Fruit fly (Drosophila melanogaster) whole organism, embryonic: Measurements from ENCODE around the gene dls.

Experiments used
- Ada2b ChIP-seq: fragments of 200-800 bp; sonication (Bioruptor generic); IDR thresholded peaks from 2 replicates; pipeline ENCODE4 v1.3.6; 2022; ENCODE audit warnings: missing biosample characterization, missing genetic modification characterization
- Adf1 ChIP-seq: fragments of 200-800 bp; sonication (Bioruptor generic); IDR thresholded peaks from 2 replicates; pipeline ENCODE4 v1.3.6; 2022; ENCODE audit warnings: missing biosample characterization, missing genetic modification characterization
- Antp ChIP-seq: fragments of 200-800 bp; sonication (Bioruptor generic); optimal IDR thresholded peaks from 3 replicates; lab custom pipeline; 2016; ENCODE audit warnings: missing biosample characterization, missing genetic modification characterization
- CG10274 ChIP-seq: fragments of 200-800 bp; sonication (Bioruptor generic); optimal IDR thresholded peaks from 3 replicates; lab custom pipeline; 2017; ENCODE audit warnings: missing biosample characterization, mild to moderate bottlenecking, missing genetic modification characterization
- CG10959 ChIP-seq: fragments of 200-800 bp; sonication (Bioruptor generic); IDR thresholded peaks from 2 replicates; pipeline ENCODE4 v1.3.6; 2022; ENCODE audit warnings: missing biosample characterization, missing genetic modification characterization
- CG11247 ChIP-seq: fragments of 200-800 bp; sonication (Bioruptor generic); IDR thresholded peaks from 2 replicates; pipeline ENCODE4 v1.3.6; 2022; ENCODE audit warnings: missing biosample characterization, missing genetic modification characterization
- CG12071 ChIP-seq: fragments of 200-800 bp; sonication (Bioruptor generic); optimal IDR thresholded peaks from 3 replicates; lab custom pipeline; 2018; ENCODE audit warnings: missing biosample characterization, mild to moderate bottlenecking, missing genetic modification characterization
- CG12104 ChIP-seq: fragments of 200-800 bp; sonication (Bioruptor generic); optimal IDR thresholded peaks from 3 replicates; lab custom pipeline; 2016; ENCODE audit warnings: missing biosample characterization, missing genetic modification characterization
- CG12236 ChIP-seq: fragments of 200-800 bp; sonication (Bioruptor generic); optimal IDR thresholded peaks from 2 replicates; lab custom pipeline; 2016; ENCODE audit warnings: missing biosample characterization, missing genetic modification characterization
- CG12659 ChIP-seq: fragments of 200-800 bp; sonication (Bioruptor generic); optimal IDR thresholded peaks from 3 replicates; lab custom pipeline; 2017; ENCODE audit warnings: mild to moderate bottlenecking, missing biosample characterization, missing genetic modification reagents, missing genetic modification characterization
- CG15479 ChIP-seq: fragments of 200-800 bp; sonication (Bioruptor generic); optimal IDR thresholded peaks from 3 replicates; lab custom pipeline; 2019; ENCODE audit warnings: missing biosample characterization, mild to moderate bottlenecking, missing genetic modification characterization, moderate library complexity
- CG15601 ChIP-seq: fragments of 200-800 bp; sonication (Bioruptor generic); optimal IDR thresholded peaks from 3 replicates; lab custom pipeline; 2019; ENCODE audit warnings: missing biosample characterization, mild to moderate bottlenecking, missing genetic modification characterization, moderate library complexity
- CG17802 ChIP-seq: fragments of 200-800 bp; sonication (Bioruptor generic); optimal IDR thresholded peaks from 2 replicates; lab custom pipeline; 2018; ENCODE audit warnings: missing biosample characterization, mild to moderate bottlenecking, missing genetic modification characterization, moderate library complexity
- CG18619 ChIP-seq: fragments of 200-800 bp; sonication (Bioruptor generic); optimal IDR thresholded peaks from 3 replicates; lab custom pipeline; 2017; ENCODE audit warnings: missing biosample characterization, mild to moderate bottlenecking, missing genetic modification characterization
- CG2202 ChIP-seq: fragments of 200-800 bp; sonication (Bioruptor generic); optimal IDR thresholded peaks from 2 replicates; lab custom pipeline; 2018; ENCODE audit warnings: missing biosample characterization, mild to moderate bottlenecking, missing genetic modification characterization
- CG2678 ChIP-seq: fragments of 200-800 bp; sonication (Bioruptor generic); optimal IDR thresholded peaks from 3 replicates; lab custom pipeline; 2019; ENCODE audit warnings: missing biosample characterization, mild to moderate bottlenecking, missing genetic modification characterization, moderate library complexity
- CG2712 ChIP-seq: fragments of 200-800 bp; optimal IDR thresholded peaks from 3 replicates; lab custom pipeline; 2019; ENCODE audit warnings: missing biosample characterization, mild to moderate bottlenecking, missing genetic modification characterization, moderate library complexity
- CG4854 ChIP-seq: fragments of 200-800 bp; sonication (Bioruptor generic); optimal IDR thresholded peaks from 2 replicates; lab custom pipeline; 2016; ENCODE audit warnings: missing biosample characterization, missing genetic modification characterization, inconsistent platforms
- CG6683 ChIP-seq: fragments of 200-800 bp; sonication (Bioruptor generic); optimal IDR thresholded peaks from 2 replicates; lab custom pipeline; 2017; ENCODE audit warnings: missing biosample characterization, mild to moderate bottlenecking, missing genetic modification characterization, missing genetic modification reagents
- CG7556 ChIP-seq: fragments of 200-800 bp; sonication (Bioruptor generic); optimal IDR thresholded peaks from 2 replicates; lab custom pipeline; 2017; ENCODE audit warnings: missing biosample characterization, mild to moderate bottlenecking, missing genetic modification characterization
- CG7839 ChIP-seq: fragments of 200-800 bp; sonication (Bioruptor generic); optimal IDR thresholded peaks from 3 replicates; lab custom pipeline; 2018; ENCODE audit warnings: missing biosample characterization, mild to moderate bottlenecking, missing genetic modification characterization, moderate library complexity
- CG7987 ChIP-seq: fragments of 200-800 bp; sonication (Bioruptor generic); optimal IDR thresholded peaks from 2 replicates; lab custom pipeline; 2018; ENCODE audit warnings: missing biosample characterization, mild to moderate bottlenecking, missing genetic modification characterization, moderate library complexity
- CG9876 ChIP-seq: fragments of 200-800 bp; sonication (Bioruptor generic); optimal IDR thresholded peaks from 2 replicates; lab custom pipeline; 2016; ENCODE audit warnings: missing biosample characterization, missing genetic modification characterization
- D19A ChIP-seq: fragments of 200-800 bp; optimal IDR thresholded peaks from 3 replicates; lab custom pipeline; 2019; ENCODE audit warnings: missing biosample characterization, mild to moderate bottlenecking, missing genetic modification characterization, moderate library complexity
- Dip2 ChIP-seq: fragments of 200-800 bp; sonication (Bioruptor generic); IDR thresholded peaks from 2 replicates; pipeline ENCODE4 v1.3.6; 2022; ENCODE audit warnings: missing biosample characterization, missing genetic modification characterization
- Fer2 ChIP-seq: fragments of 200-800 bp; sonication (Bioruptor generic); optimal IDR thresholded peaks from 2 replicates; lab custom pipeline; 2018; ENCODE audit warnings: missing biosample characterization, mild to moderate bottlenecking, missing genetic modification characterization, moderate library complexity
- HLH3B ChIP-seq: fragments of 200-800 bp; sonication (Bioruptor generic); IDR thresholded peaks from 2 replicates; pipeline ENCODE4 v1.3.6; 2022; ENCODE audit warnings: missing biosample characterization, missing genetic modification characterization
- Hand ChIP-seq: fragments of 200-800 bp; sonication (Bioruptor generic); optimal IDR thresholded peaks from 2 replicates; lab custom pipeline; 2017; ENCODE audit warnings: mild to moderate bottlenecking, missing biosample characterization, missing genetic modification reagents, missing genetic modification characterization
- Hsf ChIP-seq: fragments of 200-800 bp; sonication (Bioruptor generic); optimal IDR thresholded peaks from 3 replicates; lab custom pipeline; 2016; ENCODE audit warnings: missing biosample characterization, missing genetic modification characterization
- Mad ChIP-seq: fragments of 200-800 bp; sonication (Bioruptor generic); optimal IDR thresholded peaks from 2 replicates; lab custom pipeline; 2016; ENCODE audit warnings: missing biosample characterization, missing genetic modification characterization
- Med ChIP-seq: fragments of 200-800 bp; sonication (Bioruptor generic); peaks from one replicate; lab custom pipeline; 2016; ENCODE audit warnings: missing biosample characterization, missing genetic modification characterization, mild to moderate bottlenecking, inconsistent platforms, moderate library complexity
- NC2α ChIP-seq: fragments of 200-800 bp; sonication (Bioruptor generic); optimal IDR thresholded peaks from 2 replicates; lab custom pipeline; 2016; ENCODE audit warnings: missing biosample characterization, missing genetic modification characterization
- NFAT ChIP-seq: fragments of 200-800 bp; sonication (Bioruptor generic); IDR thresholded peaks from 2 replicates; pipeline ENCODE4 v1.3.6; 2022; ENCODE audit warnings: missing biosample characterization, missing genetic modification characterization
- Optix ChIP-seq: fragments of 200-800 bp; sonication (Bioruptor generic); IDR thresholded peaks from 3 replicates; pipeline ENCODE4 v1.3.6; 2022; ENCODE audit warnings: missing biosample characterization, missing genetic modification characterization
- Sin3A ChIP-seq: fragments of >200 bp; optimal IDR thresholded peaks from 2 replicates; lab custom pipeline; 2018
- Stat92E ChIP-seq, 3 experiments: fragments of >200 bp in 2 of 3; fragments of 200-800 bp in 1 of 3; sonication (Bioruptor generic) in 1 of 3; optimal IDR thresholded peaks; 2 replicates each; lab custom pipeline; 2017 to 2019; ENCODE audit warnings: missing biosample characterization in 3 of 3, missing genetic modification characterization in 3 of 3, mild to moderate bottlenecking in 1 of 3, moderate library complexity in 1 of 3
- Vsx1 ChIP-seq: fragments of 200-800 bp; sonication (Bioruptor generic); optimal IDR thresholded peaks from 2 replicates; lab custom pipeline; 2017; ENCODE audit warnings: missing biosample characterization, mild to moderate bottlenecking, missing genetic modification characterization, missing genetic modification reagents
- bbx ChIP-seq: fragments of 200-800 bp; sonication (Bioruptor generic); IDR thresholded peaks from 2 replicates; pipeline ENCODE4 v1.3.6; 2022; ENCODE audit warnings: missing biosample characterization, missing genetic modification characterization; ENCODE audit not compliant: partially characterized antibody
- cato ChIP-seq: fragments of 200-800 bp; sonication (Bioruptor generic); optimal IDR thresholded peaks from 2 replicates; lab custom pipeline; 2016; ENCODE audit warnings: missing biosample characterization, missing genetic modification characterization, borderline replicate concordance
- cg ChIP-seq: fragments of 200-800 bp; sonication (Bioruptor generic); optimal IDR thresholded peaks from 3 replicates; lab custom pipeline; 2019; ENCODE audit warnings: missing biosample characterization, mild to moderate bottlenecking, missing genetic modification characterization, moderate library complexity
- chn ChIP-seq: fragments of 200-800 bp; sonication (Bioruptor generic); optimal IDR thresholded peaks from 2 replicates; lab custom pipeline; 2016; ENCODE audit warnings: missing biosample characterization, missing genetic modification characterization
- corto ChIP-seq: fragments of 200-800 bp; sonication (Bioruptor generic); optimal IDR thresholded peaks from 2 replicates; lab custom pipeline; 2016; ENCODE audit warnings: missing biosample characterization, mild to moderate bottlenecking, missing genetic modification characterization, moderate library complexity
- en ChIP-seq: fragments of 200-800 bp; sonication (Bioruptor generic); optimal IDR thresholded peaks from 2 replicates; lab custom pipeline; 2016; ENCODE audit warnings: missing biosample characterization, missing genetic modification characterization
- fd3F ChIP-seq: fragments of 200-800 bp; sonication (Bioruptor generic); optimal IDR thresholded peaks from 2 replicates; lab custom pipeline; 2018; ENCODE audit warnings: missing biosample characterization, mild to moderate bottlenecking, missing genetic modification characterization, moderate library complexity
- ftz-f1 ChIP-seq: fragments of 200-800 bp; sonication (Bioruptor generic); optimal IDR thresholded peaks from 2 replicates; lab custom pipeline; 2016; ENCODE audit warnings: missing biosample characterization, missing genetic modification characterization
- gce ChIP-seq: fragments of 200-800 bp; sonication (Bioruptor generic); IDR thresholded peaks from 3 replicates; pipeline ENCODE4 v1.3.6; 2022; ENCODE audit warnings: missing biosample characterization, missing genetic modification characterization
- inv ChIP-seq: fragments of 200-800 bp; sonication (Bioruptor generic); IDR thresholded peaks from 2 replicates; pipeline ENCODE4 v1.3.6; 2022; ENCODE audit warnings: missing biosample characterization, missing genetic modification characterization; ENCODE audit not compliant: partially characterized antibody
- maf-S ChIP-seq: fragments of 200-800 bp; sonication (Bioruptor generic); optimal IDR thresholded peaks from 2 replicates; lab custom pipeline; 2016; ENCODE audit warnings: missing biosample characterization, missing genetic modification characterization
- p53 ChIP-seq: fragments of 200-800 bp; sonication (Bioruptor generic); optimal IDR thresholded peaks from 2 replicates; lab custom pipeline; 2016; ENCODE audit warnings: missing biosample characterization, missing genetic modification characterization
- trh ChIP-seq: fragments of 200-800 bp; sonication (Bioruptor generic); optimal IDR thresholded peaks from 2 replicates; lab custom pipeline; 2016; ENCODE audit warnings: missing biosample characterization, missing genetic modification characterization

dls gene

DNA sequence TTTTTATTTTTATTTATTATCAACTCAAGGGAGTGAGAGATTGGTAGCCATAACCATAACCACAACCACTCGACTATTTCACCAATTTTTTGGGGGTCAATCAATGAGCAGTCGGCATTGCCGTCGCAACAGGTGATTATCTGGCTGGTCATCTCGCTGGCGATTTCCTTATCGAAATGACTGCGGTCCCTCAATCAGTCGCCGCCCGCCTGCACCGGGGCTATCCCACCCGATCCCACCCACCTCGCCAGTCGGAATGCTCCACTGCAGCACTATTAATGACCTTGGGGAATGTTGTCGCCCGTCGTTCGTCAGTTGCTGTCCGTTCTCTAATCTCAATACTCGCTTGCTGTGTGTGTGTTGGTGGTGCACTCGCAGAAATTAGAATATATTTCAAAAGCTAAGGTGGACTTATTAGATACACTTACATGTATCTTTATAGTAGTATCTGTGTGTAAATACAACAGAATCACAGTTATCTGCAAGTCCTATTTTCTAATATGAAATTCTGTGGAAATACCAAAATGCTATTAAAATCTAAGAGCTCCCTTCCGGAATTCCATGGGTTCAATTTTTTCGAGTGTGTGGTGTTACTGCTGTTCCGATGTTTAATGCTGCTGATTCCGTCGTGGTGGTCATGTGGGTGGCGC is 40.6 kb upstream of the dls start (continued):
- TF ChIP-seq CG15601 (tag; lab: Kevin White, UChicago) (peak; percentile 11), gce (GFP tag; lab: Robert Waterston, UW) (no peak), Adf1 (no peak), Mad (GFP tag; lab: Kevin White, UChicago) (peak; percentile 5), CG7987 (peak; percentile 55), CG15479 (GFP tag; lab: Kevin White, UChicago) (no peak), en (no peak), ftz-f1 (GFP tag; lab: Kevin White, UChicago) (peak; percentile 11), CG6683 (GFP tag; lab: Kevin White, UChicago) (peak; percentile 30), Med (GFP tag; lab: Kevin White, UChicago) (peak; percentile 82), CG12104 (GFP tag; lab: Kevin White, UChicago) (peak; percentile 42), CG12659 (peak; percentile 73), CG9876 (GFP tag; lab: Kevin White, UChicago) (no peak), NFAT (GFP tag; lab: Robert Waterston, UW) (no peak), CG4854 (GFP tag; lab: Kevin White, UChicago) (peak; percentile 31), D19A (tag; lab: Kevin White, UChicago) (peak; percentile 64), fd3F (GFP tag; lab: Kevin White, UChicago) (peak; percentile 70), CG10274 (GFP tag; lab: Kevin White, UChicago) (peak; percentile 41), CG7839 (tag; lab: Kevin White, UChicago) (peak; percentile 79), cg (GFP tag; lab: Kevin White, UChicago) (peak; percentile 24), HLH3B (GFP tag; lab: Robert Waterston, UW) (no peak), trh (GFP tag; lab: Kevin White, UChicago) (no peak), CG18619 (GFP tag; lab: Kevin White, UChicago) (peak; percentile 64), Optix (GFP tag; lab: Robert Waterston, UW) (peak; percentile 10; the same call in 1 of the 3 replicates), Hsf (peak; percentile 59), CG2712 (peak; percentile 56), CG11247 (GFP tag; lab: Robert Waterston, UW) (no peak; the same call in 1 of the 2 replicates), Stat92E (GFP tag; optimal IDR thresholded peaks at IDR 0.05; lab: Kevin White, UChicago) (no peak), CG10959 (GFP tag; lab: Robert Waterston, UW) (no peak), chn (GFP tag; lab: Kevin White, UChicago) (peak; percentile 17), Antp (GFP tag; lab: Kevin White, UChicago) (peak; percentile 50), Ada2b (GFP tag; lab: Robert Waterston, UW) (no peak), NC2α (no peak), inv (GFP tag; lab: Robert Waterston, UW) (no peak), CG17802 (tag; lab: Kevin White, UChicago) (peak; percentile 16), maf-S (peak; percentile 41), CG12071 (GFP tag; lab: Kevin White, UChicago) (peak; percentile 24), Sin3A (lab: Kevin White, UChicago) (no peak), CG7556 (peak; percentile 63), p53 (GFP tag; lab: Kevin White, UChicago) (no peak), Fer2 (tag; lab: Kevin White, UChicago) (no peak), CG2678 (peak; percentile 86), Vsx1 (GFP tag; lab: Kevin White, UChicago) (no peak), CG12236 (peak; percentile 16), bbx (GFP tag; lab: Robert Waterston, UW) (no peak), Hand (peak; percentile 79), Dip2 (no peak), CG2202 (tag; lab: Kevin White, UChicago) (no peak), corto (GFP tag; lab: Kevin White, UChicago) (no peak), cato (peak; percentile 4)
